Worm (Caenorhabditis elegans) whole organism, early embryonic: ENCODE results near the gene abhd-12.

Experiments
- B0310.2 ChIP-seq: sonication (generic microtip); optimal IDR thresholded peaks from 2 replicates; lab custom pipeline; 2016; ENCODE audit warnings: mild to moderate bottlenecking, missing genetic modification characterization, missing compliant biosample characterization
- F13C5.2 ChIP-seq: sonication (generic microtip); optimal IDR thresholded peaks from 2 replicates; lab custom pipeline; 2017; ENCODE audit warnings: mild to moderate bottlenecking, missing genetic modification characterization, inconsistent platforms, missing compliant biosample characterization
- aly-1 ChIP-seq: sonication (generic microtip); optimal IDR thresholded peaks from 2 replicates; lab custom pipeline; 2016; ENCODE audit warnings: missing genetic modification characterization, missing compliant biosample characterization
- ama-1 ChIP-seq: fragments of 150-350 bp; optimal IDR thresholded peaks from 2 replicates; lab custom pipeline; 2014
- ceh-13 ChIP-seq: fragments of 200-800 bp; sonication (Bioruptor generic); optimal IDR thresholded peaks from 2 replicates; lab custom pipeline; 2018; ENCODE audit warnings: mild to moderate bottlenecking, missing genetic modification characterization, missing compliant biosample characterization
- ceh-36 ChIP-seq: sonication (generic microtip); optimal IDR thresholded peaks from 2 replicates; lab custom pipeline; 2016; ENCODE audit warnings: missing genetic modification characterization, inconsistent platforms, missing compliant biosample characterization
- ets-7 ChIP-seq: sonication (generic microtip); optimal IDR thresholded peaks from 2 replicates; lab custom pipeline; 2016; ENCODE audit warnings: missing genotype, missing genetic modification characterization, missing compliant biosample characterization
- flt-1 ChIP-seq: fragments of 200-800 bp; sonication (Bioruptor generic); IDR thresholded peaks from 2 replicates; pipeline ENCODE4 v1.3.6; 2022; ENCODE audit warnings: missing genetic modification characterization, missing compliant biosample characterization
- hmbx-1 ChIP-seq: sonication (generic microtip); optimal IDR thresholded peaks from 2 replicates; lab custom pipeline; 2016; ENCODE audit warnings: mild to moderate bottlenecking, missing genetic modification characterization, missing compliant biosample characterization
- hmg-4 ChIP-seq: fragments of 200-800 bp; sonication (Bioruptor generic); optimal IDR thresholded peaks from 2 replicates; lab custom pipeline; 2018; ENCODE audit warnings: mild to moderate bottlenecking, missing genetic modification characterization, missing compliant biosample characterization
- hnd-1 ChIP-seq: sonication (generic microtip); optimal IDR thresholded peaks from 2 replicates; lab custom pipeline; 2016; ENCODE audit warnings: missing genetic modification characterization, missing compliant biosample characterization
- pes-1 ChIP-seq: fragments of 200-800 bp; sonication (Bioruptor generic); IDR thresholded peaks from 2 replicates; pipeline ENCODE4 v1.3.6; 2022; ENCODE audit warnings: missing genetic modification reagents, missing genetic modification characterization, missing compliant biosample characterization
- scrt-1 ChIP-seq: fragments of 200-800 bp; sonication (Bioruptor generic); IDR thresholded peaks from 2 replicates; pipeline ENCODE4 v1.3.6; 2022; ENCODE audit warnings: missing genetic modification characterization, missing compliant biosample characterization
- sea-1 ChIP-seq: fragments of 200-800 bp; sonication (Bioruptor generic); conservative IDR thresholded peaks from 2 replicates; pipeline ENCODE4 v1.3.6; 2022; ENCODE audit warnings: missing genetic modification characterization, missing compliant biosample characterization
- tbx-11 ChIP-seq: fragments of 200-800 bp; sonication (Bioruptor generic); IDR thresholded peaks from 2 replicates; pipeline ENCODE4 v1.3.6; 2022; ENCODE audit warnings: missing genetic modification characterization, missing compliant biosample characterization
- tbx-37 ChIP-seq: fragments of 200-800 bp; sonication (Bioruptor generic); conservative IDR thresholded peaks from 2 replicates; pipeline ENCODE4 v1.3.6; 2022; ENCODE audit warnings: missing genetic modification reagents, missing genetic modification characterization, missing compliant biosample characterization
- tra-4 ChIP-seq: sonication (generic microtip); optimal IDR thresholded peaks from 2 replicates; lab custom pipeline; 2017; ENCODE audit warnings: missing genetic modification characterization, missing compliant biosample characterization

The abhd-12 gene

DNA sequence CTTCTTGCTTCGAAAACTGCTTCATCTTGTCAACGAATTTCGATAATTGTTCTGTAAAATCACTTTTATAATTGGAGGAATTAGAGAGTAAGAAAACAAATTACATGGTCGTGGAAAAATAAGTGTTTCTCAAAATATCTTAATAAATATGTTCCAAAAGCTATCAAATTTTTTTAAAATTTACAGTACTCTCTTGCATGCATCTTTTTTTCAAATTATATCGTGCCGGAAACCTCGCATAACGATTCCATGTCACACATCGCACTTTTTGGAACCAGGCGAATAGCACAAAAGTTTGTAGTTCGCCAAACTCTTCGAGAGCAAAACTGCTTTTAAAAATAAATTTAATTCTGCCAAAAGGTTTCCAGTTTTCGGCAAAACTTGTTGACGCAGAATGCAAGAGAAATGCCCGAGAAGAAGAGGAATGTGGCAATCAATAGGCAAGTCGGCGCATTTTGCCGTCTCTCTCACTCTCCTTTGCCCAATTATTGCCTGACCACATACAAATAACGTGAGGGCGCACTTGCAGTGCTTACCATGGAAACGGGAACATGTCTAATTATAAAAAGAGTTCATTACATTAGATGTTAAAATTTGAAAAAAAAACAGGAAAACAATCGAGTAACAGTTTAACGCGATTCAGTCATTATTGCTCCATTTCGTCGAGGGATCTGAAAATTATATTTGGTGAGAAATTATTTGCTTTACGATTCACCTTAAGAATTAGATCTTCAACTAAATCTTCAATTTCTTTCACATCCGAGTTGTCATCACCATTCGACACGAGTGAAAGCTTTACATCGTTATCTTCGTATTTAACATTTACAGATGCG is 24.0 kb downstream of the abhd-12 start, which contains the start of gene Y97E10AR.3:
Gene Y97E10AR.3, minus strand, starts transcription at position 51 of the 833 bp plus-strand sequence.
- TF ChIP-seq scrt-1 (GFP tag; lab: Robert Waterston, UW), result no peak

DNA sequence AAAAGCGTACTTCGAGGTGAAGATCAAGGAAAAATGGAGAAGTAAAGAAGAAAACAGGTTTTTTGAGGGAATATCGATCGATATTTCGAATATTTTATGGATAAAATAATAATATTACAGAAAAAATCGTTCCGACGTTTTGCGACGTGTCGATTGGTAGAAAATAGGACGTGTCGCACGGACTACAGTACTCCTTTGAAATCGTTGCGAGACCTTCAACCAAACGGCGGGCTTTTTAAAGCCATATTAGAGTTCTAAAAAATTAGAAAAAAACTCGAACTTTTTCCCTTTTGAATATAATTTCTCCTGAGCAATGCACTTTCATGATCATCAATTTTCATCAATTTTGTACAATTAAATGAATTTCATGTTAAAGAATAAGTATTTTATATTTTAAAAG is 26.4 kb downstream of the abhd-12 start, which contains the start of gene Y97E10AR.4:
Gene Y97E10AR.4, minus strand, starts transcription at position 131 of the 400 bp plus-strand sequence.
- TF ChIP-seq flt-1 (GFP tag; lab: Robert Waterston, UW) (no peak), hnd-1 (tag; lab: Kevin White, UChicago) (no peak), hmbx-1 (tag; lab: Kevin White, UChicago) (no peak), tbx-37 (GFP tag; lab: Robert Waterston, UW) (no peak), ceh-36 (tag; lab: Kevin White, UChicago) (no peak), ets-7 (no peak)

DNA sequence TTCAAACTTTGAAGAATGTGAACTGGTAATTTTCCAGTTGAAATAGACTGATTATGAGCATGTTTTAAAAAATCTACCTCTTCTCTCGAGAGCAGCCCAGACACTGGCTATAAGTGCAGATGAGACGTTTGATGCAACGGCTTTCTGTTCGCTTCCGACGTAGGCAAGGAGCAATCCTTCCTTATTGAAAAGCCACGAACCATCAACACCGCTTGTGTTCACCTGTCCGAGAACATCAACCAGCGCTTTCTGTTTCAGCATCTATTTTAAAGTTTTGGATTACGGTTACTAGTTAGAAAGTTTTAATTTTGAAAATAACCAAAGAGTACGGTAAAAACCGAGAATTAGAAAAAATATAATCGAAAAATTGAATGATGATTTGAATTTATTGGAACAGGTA is 27.2 kb downstream of the abhd-12 start, which contains the start of gene lmtr-2:
Gene lmtr-2, minus strand, starts transcription at position 261 of the 400 bp plus-strand sequence.
- TF ChIP-seq ceh-13 (GFP tag; lab: Kevin White, UChicago), result no peak
- peak; percentile 39 for TF ChIP-seq ama-1
- TF ChIP-seq F13C5.2 (tag; lab: Kevin White, UChicago), result no peak

DNA sequence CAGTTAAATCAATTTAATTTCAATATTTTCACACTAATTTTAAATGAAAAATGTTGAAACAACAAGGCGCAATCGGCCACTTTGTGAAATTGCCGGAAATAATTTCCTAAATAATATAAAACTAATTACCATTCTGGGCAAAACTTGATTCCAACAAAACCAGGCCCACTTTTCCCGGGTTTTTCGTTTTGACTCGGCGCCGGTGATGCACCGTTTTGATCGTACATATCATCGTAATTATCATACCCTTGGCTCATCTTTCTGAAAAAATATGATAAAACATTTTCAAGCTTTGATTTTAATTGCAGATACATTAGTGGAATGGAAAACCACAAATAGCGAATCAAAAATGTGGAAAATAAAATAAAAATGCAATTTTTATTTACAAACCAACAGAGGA is 28.4 kb downstream of the abhd-12 start, which contains the start of gene rpb-9:
Gene rpb-9, minus strand, starts transcription at position 314 of the 400 bp plus-strand sequence.
- TF ChIP-seq flt-1 (GFP tag; lab: Robert Waterston, UW) (no peak), ets-7 (no peak), ceh-36 (tag; lab: Kevin White, UChicago) (no peak), hmbx-1 (tag; lab: Kevin White, UChicago) (no peak), ceh-13 (GFP tag; lab: Kevin White, UChicago) (no peak)

DNA sequence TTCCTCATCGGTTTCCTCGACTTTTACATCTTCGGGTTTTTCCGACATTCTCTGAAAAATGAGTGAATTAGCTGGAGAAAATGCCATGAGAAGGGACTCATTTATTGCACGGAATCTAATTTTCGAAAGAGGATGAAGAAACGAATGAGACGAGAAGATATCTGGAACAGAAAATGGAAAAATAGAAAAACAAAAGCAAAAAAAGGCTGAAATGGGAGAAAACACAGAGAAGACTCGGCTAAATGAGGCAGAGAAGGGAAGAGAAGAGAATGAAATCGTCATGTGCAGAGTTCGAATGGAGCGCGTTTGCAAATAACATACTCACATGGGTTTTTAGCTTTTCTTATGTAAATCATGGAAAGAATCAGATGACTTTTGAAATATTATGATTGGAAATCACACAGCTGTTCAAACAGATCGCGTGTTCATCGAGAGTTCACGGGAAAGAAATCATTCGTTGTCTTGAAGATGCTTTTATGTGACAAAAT is 30.3 kb downstream of the abhd-12 start, which contains the start of gene Y97E10AR.6:
Gene Y97E10AR.6, minus strand, starts transcription at position 51 of the 488 bp plus-strand sequence.
- no peak for TF ChIP-seq ceh-36 (tag; lab: Kevin White, UChicago)
- TF ChIP-seq pes-1 (GFP tag; lab: Robert Waterston, UW), result no peak
- TF ChIP-seq tbx-11 (GFP tag; lab: Robert Waterston, UW), result no peak
- no peak for TF ChIP-seq ets-7

DNA sequence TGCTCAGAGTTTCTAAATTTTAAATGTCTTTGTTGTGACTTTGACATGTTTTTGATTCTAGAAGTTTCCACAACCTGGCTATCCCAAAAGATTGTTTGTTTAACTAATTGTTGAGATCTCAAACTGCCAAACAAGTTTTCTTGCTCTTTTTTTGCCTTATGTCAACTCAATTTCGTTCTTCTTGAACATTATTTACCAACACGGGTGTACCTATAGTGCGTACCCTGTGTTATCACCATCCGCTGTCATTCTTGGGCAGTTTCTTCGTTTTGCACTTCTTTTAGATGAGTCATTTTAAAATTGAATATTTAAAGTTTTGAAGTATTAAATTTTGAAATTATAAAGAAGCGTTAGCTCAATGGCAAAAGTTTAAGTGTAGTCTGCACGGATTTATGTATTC is 33.2 kb downstream of the abhd-12 start, which contains the start of gene sptl-2:
Gene sptl-2, plus strand, starts transcription at position 280 of the 400 bp plus-strand sequence.
- TF ChIP-seq scrt-1 (GFP tag; lab: Robert Waterston, UW), result no peak
- no peak for TF ChIP-seq flt-1 (GFP tag; lab: Robert Waterston, UW)
- TF ChIP-seq tra-4 (tag; lab: Kevin White, UChicago), result no peak
- no peak for TF ChIP-seq hmg-4 (GFP tag; lab: Kevin White, UChicago)
- TF ChIP-seq ceh-13 (GFP tag; lab: Kevin White, UChicago), result no peak
- no peak for TF ChIP-seq ama-1
- TF ChIP-seq B0310.2 (tag; lab: Kevin White, UChicago), result no peak
- no peak for TF ChIP-seq hmbx-1 (tag; lab: Kevin White, UChicago)

DNA sequence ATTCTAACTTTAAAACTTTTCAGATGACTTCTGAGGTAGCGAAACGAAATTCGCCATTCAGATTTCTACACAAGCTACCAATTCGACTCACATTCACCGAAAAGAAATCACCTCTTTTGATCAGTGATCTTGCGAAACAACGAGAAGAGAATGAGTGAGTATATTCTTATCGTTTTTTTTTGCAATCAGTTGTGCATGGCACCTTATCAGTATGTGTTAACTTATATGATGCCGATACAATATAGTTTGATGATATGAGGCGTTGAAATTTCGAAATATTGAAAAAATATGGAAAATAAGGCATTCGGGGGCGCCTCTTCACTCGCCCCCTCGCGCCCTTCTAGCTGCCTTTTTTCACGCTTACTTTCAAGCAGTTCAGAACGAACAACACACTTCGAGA is 34.2 kb downstream of the abhd-12 start:
- TF ChIP-seq aly-1 (tag; lab: Kevin White, UChicago), result no peak

DNA sequence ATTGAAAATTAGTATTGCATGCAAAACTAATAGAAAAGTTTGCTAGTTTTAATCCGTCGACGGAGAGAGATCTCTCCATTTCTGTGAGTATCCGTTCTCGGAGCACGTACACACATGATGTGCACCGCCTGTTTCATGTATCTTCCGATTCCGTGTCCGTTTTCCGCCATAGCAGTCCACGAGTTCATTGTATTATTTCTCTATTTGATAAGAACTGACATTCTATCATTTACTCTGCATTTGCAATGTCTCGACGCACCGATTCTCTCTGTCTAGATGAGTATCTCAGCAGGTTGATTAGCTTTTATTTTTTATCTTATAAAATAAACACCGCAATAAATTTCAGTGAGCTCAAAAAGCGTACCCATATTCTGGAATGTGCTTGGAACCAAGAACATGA is 35.2 kb downstream of the abhd-12 start:
- TF ChIP-seq B0310.2 (tag; lab: Kevin White, UChicago), result no peak

DNA sequence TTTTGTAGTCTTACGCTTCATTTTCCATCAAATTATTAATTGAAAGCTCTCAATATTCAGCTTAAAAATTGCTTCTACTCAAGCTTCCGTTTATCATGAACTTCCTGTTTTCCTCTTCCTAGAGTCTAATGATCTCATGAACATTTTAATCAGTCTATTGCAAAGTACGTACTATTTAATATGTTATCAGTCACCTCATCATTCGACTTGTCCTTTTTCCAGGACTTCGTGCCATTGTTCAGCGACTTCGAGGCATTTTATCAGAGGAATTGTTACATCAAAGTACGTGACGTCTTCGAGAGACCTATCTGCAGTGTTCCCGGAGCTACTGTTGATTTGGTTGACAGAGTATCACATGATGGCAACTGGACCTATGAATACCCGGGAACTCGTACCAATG is 36.1 kb downstream of the abhd-12 start:
- TF ChIP-seq pes-1 (GFP tag; lab: Robert Waterston, UW) (no peak), ama-1 (no peak), ceh-36 (tag; lab: Kevin White, UChicago) (no peak), sea-1 (GFP tag; lab: Robert Waterston, UW) (no peak), hnd-1 (tag; lab: Kevin White, UChicago) (no peak), scrt-1 (GFP tag; lab: Robert Waterston, UW) (no peak), aly-1 (tag; lab: Kevin White, UChicago) (no peak), hmg-4 (GFP tag; lab: Kevin White, UChicago) (no peak), hmbx-1 (tag; lab: Kevin White, UChicago) (no peak), ets-7 (no peak), flt-1 (GFP tag; lab: Robert Waterston, UW) (no peak), F13C5.2 (tag; lab: Kevin White, UChicago) (no peak)
